Worm (Caenorhabditis elegans) whole organism, L1 larva: Measurements from ENCODE around the gene cyp-31A3.

Experiments used
- C04F5.9 ChIP-seq: sonication (generic microtip); optimal IDR thresholded peaks from 2 replicates; lab custom pipeline; 2016; ENCODE audit warnings: missing genetic modification characterization, missing compliant biosample characterization
- C16A3.4 ChIP-seq: fragments of 150-350 bp; optimal IDR thresholded peaks from 2 replicates; lab custom pipeline; 2014; ENCODE audit warnings: missing biosample characterization, missing genetic modification characterization
- C34B4.2 ChIP-seq: sonication (generic microtip); optimal IDR thresholded peaks from 2 replicates; lab custom pipeline; 2017; ENCODE audit warnings: mild to moderate bottlenecking, missing genetic modification characterization, missing compliant biosample characterization
- F16B12.6 ChIP-seq: fragments of 150-350 bp; optimal IDR thresholded peaks from 2 replicates; lab custom pipeline; 2014; ENCODE audit warnings: missing biosample characterization, missing genetic modification characterization
- ceh-8 ChIP-seq: fragments of 200-800 bp; sonication (Bioruptor generic); optimal IDR thresholded peaks from 2 replicates; lab custom pipeline; 2018; ENCODE audit warnings: mild to moderate bottlenecking, missing genetic modification characterization, moderate library complexity, missing compliant biosample characterization
- ceh-88 ChIP-seq: fragments of 200-800 bp; sonication (Bioruptor generic); IDR thresholded peaks from 2 replicates; pipeline ENCODE4 v1.3.6; 2022; ENCODE audit warnings: missing genetic modification characterization, missing compliant biosample characterization
- ceh-90 ChIP-seq: sonication (generic microtip); optimal IDR thresholded peaks from 2 replicates; lab custom pipeline; 2016; ENCODE audit warnings: missing genetic modification characterization, missing compliant biosample characterization
- ces-1 ChIP-seq: fragments of 150-350 bp; optimal IDR thresholded peaks from 2 replicates; lab custom pipeline; 2014; ENCODE audit warnings: missing biosample characterization, missing genetic modification reagents, missing genetic modification characterization
- dpl-1 ChIP-seq, 3 experiments: fragments of 150-350 bp in 2 of 3; sonication (generic microtip) in 1 of 3; optimal IDR thresholded peaks; 2 replicates each; lab custom pipeline; 2014 to 2017; ENCODE audit warnings: missing biosample characterization in 3 of 3, missing genetic modification characterization in 3 of 3, missing genetic modification reagents in 3 of 3
- dsc-1 ChIP-seq: sonication (generic microtip); optimal IDR thresholded peaks from 2 replicates; lab custom pipeline; 2016; ENCODE audit warnings: mild to moderate bottlenecking, missing genetic modification characterization, missing compliant biosample characterization
- efl-1 ChIP-seq, 4 experiments: fragments of 150-350 bp; optimal IDR thresholded peaks in 3 of 4; peaks in 1 of 4; 1 replicate in 1 of 4; 2 replicates in 3 of 4; lab custom pipeline; 2014; ENCODE audit warnings: missing biosample characterization in 2 of 4, missing genetic modification characterization in 2 of 4, missing genetic modification reagents in 2 of 4
- efl-3 ChIP-seq: fragments of 200-800 bp; sonication (Bioruptor generic); optimal IDR thresholded peaks from 2 replicates; lab custom pipeline; 2018; ENCODE audit warnings: mild to moderate bottlenecking, missing genetic modification characterization, missing compliant biosample characterization
- egl-13 ChIP-seq: sonication (generic microtip); optimal IDR thresholded peaks from 2 replicates; lab custom pipeline; 2016; ENCODE audit warnings: missing genotype, missing genetic modification reagents, missing genetic modification characterization, missing compliant biosample characterization
- elt-2 ChIP-seq: sonication (generic microtip); optimal IDR thresholded peaks from 2 replicates; lab custom pipeline; 2016; ENCODE audit warnings: missing genetic modification characterization, mild to moderate bottlenecking, inconsistent platforms, missing compliant biosample characterization, missing genetic modification reagents
- ets-5 ChIP-seq: fragments of 200-800 bp; sonication (Bioruptor generic); IDR thresholded peaks from 2 replicates; pipeline ENCODE4 v1.3.6; 2022; ENCODE audit warnings: missing genetic modification characterization, missing compliant biosample characterization
- fkh-10 ChIP-seq: sonication (generic microtip); optimal IDR thresholded peaks from 2 replicates; lab custom pipeline; 2017; ENCODE audit warnings: missing biosample characterization, missing genetic modification reagents, missing genetic modification characterization
- fkh-4 ChIP-seq: sonication (generic microtip); optimal IDR thresholded peaks from 2 replicates; lab custom pipeline; 2016; ENCODE audit warnings: missing compliant biosample characterization, missing genetic modification characterization, borderline replicate concordance
- fkh-8 ChIP-seq: sonication (generic microtip); optimal IDR thresholded peaks from 2 replicates; lab custom pipeline; 2016; ENCODE audit warnings: mild to moderate bottlenecking, missing genetic modification characterization, missing compliant biosample characterization
- fos-1 ChIP-seq: fragments of 150-350 bp; optimal IDR thresholded peaks from 2 replicates; lab custom pipeline; 2014; ENCODE audit warnings: missing biosample characterization, missing genetic modification characterization
- grh-1 ChIP-seq: fragments of 200-800 bp; sonication (Bioruptor generic); IDR thresholded peaks from 2 replicates; pipeline ENCODE4 v1.3.6; 2022; ENCODE audit warnings: missing genetic modification reagents, missing genetic modification characterization, missing compliant biosample characterization
- irx-1 ChIP-seq: sonication (generic microtip); optimal IDR thresholded peaks from 2 replicates; lab custom pipeline; 2016; ENCODE audit warnings: missing genetic modification characterization, missing compliant biosample characterization
- isw-1 ChIP-seq: fragments of 200-800 bp; sonication (Bioruptor generic); IDR thresholded peaks from 2 replicates; pipeline ENCODE4 v1.3.6; 2022; ENCODE audit warnings: missing genetic modification characterization, missing compliant biosample characterization
- jun-1 ChIP-seq: fragments of 150-350 bp; optimal IDR thresholded peaks from 2 replicates; lab custom pipeline; 2014; ENCODE audit warnings: missing biosample characterization, missing genetic modification reagents, missing genetic modification characterization
- lin-13 ChIP-seq: fragments of 150-350 bp; optimal IDR thresholded peaks from 2 replicates; lab custom pipeline; 2014; ENCODE audit warnings: missing biosample characterization, missing genetic modification reagents, missing genetic modification characterization
- lin-14 ChIP-seq: fragments of 200-800 bp; sonication (Bioruptor generic); optimal IDR thresholded peaks from 2 replicates; lab custom pipeline; 2018; ENCODE audit warnings: mild to moderate bottlenecking, missing genetic modification characterization, moderate library complexity, missing compliant biosample characterization
- lin-35 ChIP-seq, 2 experiments: fragments of 150-350 bp; optimal IDR thresholded peaks; 2 replicates each; lab custom pipeline; 2014; ENCODE audit warnings: missing biosample characterization in 2 of 2, missing genetic modification characterization in 2 of 2, missing genetic modification reagents in 2 of 2
- lin-39 ChIP-seq: fragments of 150-350 bp; optimal IDR thresholded peaks from 2 replicates; lab custom pipeline; 2014; ENCODE audit warnings: missing biosample characterization, missing genetic modification reagents, missing genetic modification characterization
- lir-3 ChIP-seq: sonication (generic microtip); optimal IDR thresholded peaks from 2 replicates; lab custom pipeline; 2016; ENCODE audit warnings: mild to moderate bottlenecking, missing genetic modification characterization, moderate library complexity, missing compliant biosample characterization; ENCODE audit not compliant: poor library complexity
- lsy-2 ChIP-seq, 2 experiments: fragments of 150-350 bp; optimal IDR thresholded peaks; 2 replicates each; lab custom pipeline; 2014; ENCODE audit warnings: missing biosample characterization in 2 of 2, missing genetic modification characterization in 2 of 2
- mab-9 ChIP-seq: fragments of 200-800 bp; sonication (Bioruptor generic); IDR thresholded peaks from 2 replicates; pipeline ENCODE4 v1.3.6; 2022; ENCODE audit warnings: missing genetic modification reagents, missing genetic modification characterization, missing compliant biosample characterization
- mep-1 ChIP-seq: fragments of 150-350 bp; optimal IDR thresholded peaks from 2 replicates; lab custom pipeline; 2014; ENCODE audit warnings: missing biosample characterization, missing genetic modification characterization
- nhr-11 ChIP-seq: fragments of 150-350 bp; optimal IDR thresholded peaks from 2 replicates; lab custom pipeline; 2014; ENCODE audit warnings: missing biosample characterization, missing genetic modification characterization
- nhr-19 ChIP-seq: fragments of 200-800 bp; sonication (Bioruptor generic); conservative IDR thresholded peaks from 2 replicates; pipeline ENCODE4 v1.3.6; 2022; ENCODE audit warnings: missing genetic modification characterization, missing compliant biosample characterization
- nhr-20 ChIP-seq: sonication (generic microtip); optimal IDR thresholded peaks from 2 replicates; lab custom pipeline; 2016; ENCODE audit warnings: mild to moderate bottlenecking, missing genetic modification characterization, missing compliant biosample characterization
- nhr-237 ChIP-seq: fragments of 150-350 bp; optimal IDR thresholded peaks from 2 replicates; lab custom pipeline; 2014; ENCODE audit warnings: missing biosample characterization, missing genetic modification characterization
- nhr-47 ChIP-seq: sonication (generic microtip); optimal IDR thresholded peaks from 2 replicates; lab custom pipeline; 2016; ENCODE audit warnings: mild to moderate bottlenecking, missing genetic modification characterization, moderate library complexity, missing compliant biosample characterization
- nhr-71 ChIP-seq: sonication (generic microtip); optimal IDR thresholded peaks from 2 replicates; lab custom pipeline; 2016; ENCODE audit warnings: mild to moderate bottlenecking, missing genetic modification characterization, moderate library complexity, missing compliant biosample characterization
- nhr-77 ChIP-seq: fragments of 150-350 bp; optimal IDR thresholded peaks from 2 replicates; lab custom pipeline; 2014; ENCODE audit warnings: missing biosample characterization, missing genetic modification characterization
- nhr-85 ChIP-seq: sonication (generic microtip); peaks from one replicate; lab custom pipeline; 2016; ENCODE audit warnings: missing genetic modification characterization, inconsistent platforms, missing compliant biosample characterization
- pax-3 ChIP-seq: fragments of 200-800 bp; sonication (Bioruptor generic); optimal IDR thresholded peaks from 2 replicates; lab custom pipeline; 2018; ENCODE audit warnings: mild to moderate bottlenecking, missing genetic modification characterization, moderate library complexity, missing compliant biosample characterization
- snu-23 ChIP-seq: sonication (generic microtip); optimal IDR thresholded peaks from 2 replicates; lab custom pipeline; 2016; ENCODE audit warnings: missing genetic modification characterization, missing compliant biosample characterization
- sox-4 ChIP-seq: sonication (generic microtip); optimal IDR thresholded peaks from 2 replicates; lab custom pipeline; 2016; ENCODE audit warnings: missing genetic modification characterization, missing compliant biosample characterization
- sup-37 ChIP-seq: fragments of 200-800 bp; sonication (Bioruptor generic); optimal IDR thresholded peaks from 2 replicates; lab custom pipeline; 2018; ENCODE audit warnings: mild to moderate bottlenecking, missing genetic modification characterization, missing compliant biosample characterization
- swsn-7 ChIP-seq: sonication (generic microtip); optimal IDR thresholded peaks from 2 replicates; lab custom pipeline; 2016; ENCODE audit warnings: missing genetic modification characterization, missing compliant biosample characterization
- tbx-2 ChIP-seq: sonication (generic microtip); optimal IDR thresholded peaks from 2 replicates; lab custom pipeline; 2016; ENCODE audit warnings: missing genetic modification characterization, missing compliant biosample characterization
- unc-86 ChIP-seq: sonication (generic microtip); optimal IDR thresholded peaks from 2 replicates; lab custom pipeline; 2016; ENCODE audit warnings: missing genetic modification characterization, missing compliant biosample characterization
- unc-98 ChIP-seq: fragments of 200-800 bp; sonication (Bioruptor generic); IDR thresholded peaks from 2 replicates; pipeline ENCODE4 v1.3.6; 2022; ENCODE audit warnings: missing genetic modification characterization, missing compliant biosample characterization
- xbp-1 ChIP-seq: sonication (generic microtip); optimal IDR thresholded peaks from 2 replicates; lab custom pipeline; 2016; ENCODE audit warnings: missing genetic modification characterization, missing compliant biosample characterization
- zip-4 ChIP-seq: fragments of 200-800 bp; sonication (Bioruptor generic); optimal IDR thresholded peaks from 2 replicates; lab custom pipeline; 2018; ENCODE audit warnings: mild to moderate bottlenecking, missing genetic modification characterization, moderate library complexity, missing compliant biosample characterization

cyp-31A3 gene

DNA sequence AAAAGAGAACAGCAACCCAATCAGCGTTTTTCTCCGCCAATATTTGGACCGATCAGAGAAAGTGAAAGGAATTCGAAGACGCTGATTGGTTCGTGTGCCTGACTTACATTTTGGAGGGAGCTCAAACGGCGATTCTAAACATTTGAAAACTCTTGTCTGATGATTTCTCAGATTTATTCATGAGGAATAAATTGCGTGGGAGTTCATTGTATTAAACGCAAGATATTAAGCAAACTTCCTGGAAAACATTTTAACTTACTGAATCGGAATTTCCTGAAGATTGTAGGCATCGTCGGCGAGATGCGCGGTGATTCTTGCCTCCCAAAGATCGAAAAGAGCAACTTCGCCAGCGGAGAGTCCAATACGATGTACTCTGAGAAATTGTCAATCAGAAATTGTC lies 36.3 kb upstream of the cyp-31A3 start, which contains the start of gene K08F11.1:
K08F11.1 (plus strand) TSS at position 301 of the 400 bp plus-strand sequence.
- no peak for TF ChIP-seq F16B12.6 (tag; lab: Kevin White, UChicago)
- TF ChIP-seq zip-4 (GFP tag; lab: Kevin White, UChicago), result no peak
- TF ChIP-seq ces-1 (GFP tag; lab: Kevin White, UChicago), result no peak
- no peak for TF ChIP-seq ets-5 (GFP tag; lab: Robert Waterston, UW)
- TF ChIP-seq sup-37 (GFP tag; lab: Kevin White, UChicago), result no peak
- TF ChIP-seq xbp-1, result no peak
- no peak for TF ChIP-seq fos-1 (tag; lab: Kevin White, UChicago)
- no peak for TF ChIP-seq nhr-237 (tag; lab: Kevin White, UChicago)
- TF ChIP-seq lir-3 (tag; lab: Kevin White, UChicago), result no peak
- TF ChIP-seq tbx-2 (tag; lab: Kevin White, UChicago), result no peak

- peak; percentile 99 for TF ChIP-seq ceh-88 (GFP tag; lab: Robert Waterston, UW)
- peak; percentile 5 for TF ChIP-seq mep-1 (tag; lab: Kevin White, UChicago)
- peak; percentile 84 for TF ChIP-seq irx-1
- peak; percentile 82 for TF ChIP-seq snu-23 (GFP tag; lab: Kevin White, UChicago)
- peak; percentile 68 for TF ChIP-seq fkh-4 (tag; lab: Kevin White, UChicago)
- TF ChIP-seq ets-5 (GFP tag; lab: Robert Waterston, UW), result peak; percentile 99
- TF ChIP-seq lsy-2 (tag; optimal IDR thresholded peaks at IDR 0.05; lab: Kevin White, UChicago), result peak; percentile 95 to 96
- TF ChIP-seq tbx-2 (tag; lab: Kevin White, UChicago), result peak; percentile 81
- peak; percentile 99 for TF ChIP-seq nhr-19
- TF ChIP-seq efl-3 (GFP tag; lab: Kevin White, UChicago), result peak; percentile 64
- peak; percentile 100 for TF ChIP-seq grh-1 (GFP tag; lab: Robert Waterston, UW)
- peak; percentile 63 for TF ChIP-seq zip-4 (GFP tag; lab: Kevin White, UChicago)
- TF ChIP-seq nhr-20 (tag; lab: Kevin White, UChicago), result peak; percentile 83
- TF ChIP-seq lin-14 (GFP tag; lab: Kevin White, UChicago), result peak; percentile 84
- peak; percentile 1 for TF ChIP-seq lin-13
- peak; percentile 24 for TF ChIP-seq lin-39 (tag; lab: Kevin White, UChicago)
- peak; percentile 47 to 58 (median 50) for TF ChIP-seq dpl-1 (GFP tag; optimal IDR thresholded peaks at IDR 0.05; lab: Kevin White, UChicago)
- peak; percentile 99 for TF ChIP-seq isw-1 (GFP tag; lab: Robert Waterston, UW)
- TF ChIP-seq pax-3 (tag; lab: Kevin White, UChicago), result peak; percentile 87
- TF ChIP-seq nhr-77 (tag; lab: Kevin White, UChicago), result peak; percentile 53
- TF ChIP-seq efl-1 (optimal IDR thresholded peaks at IDR 0.05; lab: Kevin White, UChicago), result peak; percentile 69 to 76
- peak; percentile 50 to 95 for TF ChIP-seq efl-1 (GFP tag; optimal IDR thresholded peaks at IDR 0.05 in 1 of 2; lab: Kevin White, UChicago)
- peak; percentile 29 to 43 for TF ChIP-seq lin-35 (GFP tag; optimal IDR thresholded peaks at IDR 0.05; lab: Kevin White, UChicago)
- peak; percentile 16 for TF ChIP-seq fkh-10
- TF ChIP-seq nhr-71 (tag; lab: Kevin White, UChicago), result peak; percentile 94
- TF ChIP-seq ceh-90 (tag; lab: Kevin White, UChicago), result peak; percentile 66
- peak; percentile 68 for TF ChIP-seq egl-13 (tag; lab: Kevin White, UChicago)
- TF ChIP-seq swsn-7 (tag; lab: Kevin White, UChicago), result peak; percentile 86
- peak; percentile 68 for TF ChIP-seq ceh-8 (GFP tag; lab: Kevin White, UChicago)
- peak; percentile 20 for TF ChIP-seq C34B4.2
- peak; percentile 79 for TF ChIP-seq xbp-1
- TF ChIP-seq C16A3.4 (tag; lab: Kevin White, UChicago), result peak; percentile 3
- peak; percentile 84 for TF ChIP-seq C04F5.9
- peak; percentile 81 for TF ChIP-seq sox-4 (tag; lab: Kevin White, UChicago)
- TF ChIP-seq fkh-8, result peak; percentile 76
- peak; percentile 89 for TF ChIP-seq dsc-1 (tag; lab: Kevin White, UChicago)
- peak; percentile 79 for TF ChIP-seq unc-86 (tag; lab: Kevin White, UChicago)
- peak; percentile 100 for TF ChIP-seq mab-9
- TF ChIP-seq F16B12.6 (tag; lab: Kevin White, UChicago), result peak; percentile 50
- TF ChIP-seq elt-2 (tag; lab: Kevin White, UChicago), result peak; percentile 53
- TF ChIP-seq jun-1 (tag; lab: Kevin White, UChicago), result peak; percentile 35
- peak; percentile 65 for TF ChIP-seq nhr-11 (tag; lab: Kevin White, UChicago)
- TF ChIP-seq unc-98 (GFP tag; lab: Robert Waterston, UW), result peak; percentile 99
- TF ChIP-seq nhr-47 (tag; lab: Kevin White, UChicago), result peak; percentile 97
- peak; percentile 93 for TF ChIP-seq nhr-85 (tag; lab: Kevin White, UChicago)
- TF ChIP-seq lir-3 (tag; lab: Kevin White, UChicago), result peak; percentile 78
Measured at ce11 chrIV:4725478-4725920, 35.4 kb upstream of the cyp-31A3 start.
